Fruit fly (Drosophila melanogaster) Kc167 (cell line): ENCODE results near the gene Naxd.

Experiments
- Myc ChIP-seq: fragments of >200 bp; optimal IDR thresholded peaks from 2 replicates; lab custom pipeline; 2017; ENCODE audit warnings: missing external identifiers
- Sin3A ChIP-seq: fragments of >200 bp; optimal IDR thresholded peaks from 2 replicates; lab custom pipeline; 2018; ENCODE audit warnings: missing external identifiers
- psq ChIP-seq: fragments of >200 bp; optimal IDR thresholded peaks from 2 replicates; lab custom pipeline; 2017; ENCODE audit warnings: missing external identifiers

DNA sequence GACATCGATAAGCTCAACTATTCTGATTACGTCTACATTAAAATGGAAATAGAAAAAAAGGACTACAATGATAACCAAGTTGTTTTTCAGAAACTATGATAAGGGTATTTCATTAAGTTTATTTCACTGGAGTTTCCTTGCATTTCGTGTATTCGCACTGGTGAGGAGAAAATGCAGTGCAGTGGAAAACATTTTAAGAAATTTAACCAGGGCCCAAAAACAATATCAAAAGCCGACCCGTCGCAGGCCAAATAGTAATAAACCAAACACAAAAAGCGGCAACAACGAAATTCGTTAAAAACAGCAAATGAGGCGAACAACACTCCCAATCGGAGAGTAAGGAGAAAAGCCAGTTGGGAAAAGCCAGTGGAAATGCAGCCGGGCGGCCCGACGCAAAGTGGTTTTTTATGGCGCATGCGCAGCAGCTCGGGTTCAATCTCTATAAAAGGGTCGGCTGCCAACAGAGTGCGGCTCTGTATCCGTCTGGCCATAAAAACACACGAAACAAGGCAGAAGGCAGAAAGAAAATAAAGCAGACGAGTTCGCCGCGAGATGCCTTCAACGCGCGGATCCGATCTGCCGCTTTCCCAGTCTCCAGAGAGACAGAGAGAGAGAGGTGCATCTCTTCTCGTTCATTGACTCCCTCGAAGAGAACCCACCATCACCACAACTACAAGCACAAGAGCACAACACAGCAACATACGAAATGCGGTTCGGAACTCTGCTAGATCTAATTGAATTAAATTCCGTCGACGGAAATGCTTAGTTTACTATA lies 16.4 kb downstream of the Naxd start:
- TF ChIP-seq psq (lab: Kevin White, UChicago) (no peak), Myc (lab: Kevin White, UChicago) (no peak), Sin3A (lab: Kevin White, UChicago) (no peak)
